Fruit fly (Drosophila melanogaster): Measurements from ENCODE around the gene Snap24.

The Snap24 gene

dm6 chr3R:9770127-9770526, 7.2 kb upstream of the Snap24 start:
- TF ChIP-seq noc (tag; optimal IDR thresholded peaks at IDR 0.05) = no peak

- no peak for TF ChIP-seq noc (tag; optimal IDR thresholded peaks at IDR 0.05)
Measured at dm6 chr3R:9768884-9769283, 5.9 kb upstream of the Snap24 start, which contains the start of gene MED6. TSS of gene MED6 (minus strand) at chr3R:9768984.

DNA sequence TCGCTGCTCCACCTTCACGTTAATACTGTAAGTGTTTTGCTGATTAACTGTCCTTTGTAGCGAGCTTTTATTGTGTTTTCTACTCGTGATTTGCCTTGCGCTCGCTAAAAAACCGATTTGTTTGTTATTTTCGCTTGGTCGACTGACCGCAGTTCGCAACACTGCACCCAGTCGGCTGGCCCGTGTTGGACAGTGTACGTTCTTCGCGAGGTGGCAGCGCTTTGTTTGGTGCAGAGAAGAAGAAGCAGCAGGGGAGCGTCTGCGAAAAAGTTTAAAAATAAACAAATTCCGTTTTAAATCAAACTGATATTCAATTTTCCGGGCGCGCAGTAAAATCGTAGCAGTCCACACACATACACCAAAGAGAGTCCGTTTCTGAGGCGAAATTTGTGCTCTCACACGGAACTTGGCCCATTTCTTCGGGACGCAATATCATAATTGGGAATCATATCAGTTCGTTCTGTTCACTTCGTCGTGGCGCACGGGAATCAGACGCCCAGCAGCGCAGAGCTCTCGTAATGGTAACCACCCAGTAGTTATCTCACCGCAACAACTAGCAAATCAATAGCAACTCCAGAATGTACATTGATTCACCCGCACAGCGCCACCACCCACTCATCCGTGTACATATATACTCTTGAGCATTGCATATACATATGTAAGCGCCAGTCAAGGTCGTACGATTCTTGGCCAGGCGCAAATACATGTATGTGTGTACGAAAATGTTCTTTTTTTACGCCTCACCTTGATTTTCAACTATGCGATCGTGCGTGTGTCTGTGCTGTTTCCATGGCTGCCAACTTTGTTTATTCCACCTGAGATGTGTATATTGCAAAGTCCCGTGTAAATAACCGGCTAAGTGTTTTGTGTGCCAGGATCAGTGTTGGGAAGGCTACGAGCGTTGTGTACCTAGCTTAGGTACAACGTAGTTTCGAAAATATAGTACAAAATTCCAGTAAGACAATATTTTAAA, 5.0 kb upstream of the Snap24 start, which contains the start of gene Naa80:
Gene Naa80, plus strand, starts transcription at position 215 of the 973 bp plus-strand sequence.
- TF ChIP-seq noc (tag; optimal IDR thresholded peaks at IDR 0.05) = peak; percentile 49

- TF ChIP-seq noc (tag; optimal IDR thresholded peaks at IDR 0.05) = no peak
Measured at dm6 chr3R:9759360-9760191, 3.4 kb downstream of the Snap24 start, which contains the start of gene Mpi. TSS of gene Mpi (plus strand) at chr3R:9759622.

DNA sequence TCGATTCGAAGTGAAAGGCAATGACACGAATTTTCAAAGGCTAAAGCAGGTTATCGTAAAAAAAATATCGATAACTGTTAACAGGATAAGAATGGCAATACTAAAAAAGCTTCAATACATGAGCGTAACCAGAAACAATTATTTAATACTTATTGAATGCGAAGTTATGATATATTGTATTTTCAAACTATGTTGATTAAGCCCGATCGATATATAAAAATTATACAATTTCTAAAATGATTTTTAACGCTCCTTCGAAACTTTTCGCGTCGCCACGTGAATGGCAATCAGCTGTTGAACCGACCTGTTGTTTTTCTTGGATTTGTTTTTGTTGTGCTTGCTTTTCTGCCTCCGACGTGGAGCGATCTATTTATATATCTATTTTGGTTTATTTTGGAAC, 6.8 kb downstream of the Snap24 start, which contains the start of the genes Alg12 and Rpt3R:
Gene Alg12, plus strand, starts transcription at position 305 of the 400 bp plus-strand sequence.
Gene Rpt3R, minus strand, starts transcription at position 324 of the 400 bp plus-strand sequence.
- no peak for TF ChIP-seq noc (tag; optimal IDR thresholded peaks at IDR 0.05)

DNA sequence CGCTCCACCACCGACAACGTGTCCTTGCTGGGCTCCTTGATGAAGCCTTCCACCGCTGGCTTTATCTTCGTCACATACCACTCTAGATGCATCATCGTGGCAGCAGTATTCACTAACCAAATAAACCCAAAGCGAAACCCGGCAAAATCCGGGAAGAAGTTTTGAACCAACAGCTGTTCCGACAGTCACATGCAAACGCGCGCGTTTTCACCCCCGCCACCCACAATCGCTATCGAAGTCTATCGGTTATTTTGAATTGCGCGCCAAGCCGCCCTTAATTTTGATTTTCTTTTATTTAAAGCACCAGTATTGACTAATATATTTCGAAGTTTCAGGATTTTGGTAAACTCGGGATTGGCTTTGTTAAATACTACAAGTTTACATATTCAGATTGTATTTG, 8.5 kb downstream of the Snap24 start, which contains the start of gene Tti1:
Gene Tti1, minus strand, starts transcription at position 200 of the 400 bp plus-strand sequence.
- TF ChIP-seq noc (tag; optimal IDR thresholded peaks at IDR 0.05) = no peak

- no peak for TF ChIP-seq noc (tag; optimal IDR thresholded peaks at IDR 0.05)
Measured at dm6 chr3R:9747900-9748663, 14.9 kb downstream of the Snap24 start.

- TF ChIP-seq noc (tag; optimal IDR thresholded peaks at IDR 0.05) = no peak
Measured at dm6 chr3R:9747875-9747899, 15.3 kb downstream of the Snap24 start, which contains the start of gene PpD3. TSS of gene PpD3 (plus strand) at chr3R:9747875.

dm6 chr3R:9747272-9747874, 15.6 kb downstream of the Snap24 start, which contains the start of gene CG12948:
TSS of gene CG12948 (minus strand) at chr3R:9747744.
- TF ChIP-seq noc (tag; optimal IDR thresholded peaks at IDR 0.05) = no peak

dm6 chr3R:9746267-9746666, 16.7 kb downstream of the Snap24 start, which contains the start of gene CG34409:
TSS of gene CG34409 (minus strand) at chr3R:9746367.
- no peak for TF ChIP-seq noc (tag; optimal IDR thresholded peaks at IDR 0.05)

dm6 chr3R:9745442-9745841, 17.5 kb downstream of the Snap24 start:
- no peak for TF ChIP-seq noc (tag; optimal IDR thresholded peaks at IDR 0.05)

- no peak for TF ChIP-seq noc (tag; optimal IDR thresholded peaks at IDR 0.05)
Measured at dm6 chr3R:9743995-9744394, 19.0 kb downstream of the Snap24 start.

- TF ChIP-seq noc (tag; optimal IDR thresholded peaks at IDR 0.05) = no peak
Measured at dm6 chr3R:9743217-9743616, 19.7 kb downstream of the Snap24 start, which contains the start of gene CG31415. TSS of gene CG31415 (plus strand) at chr3R:9743517.

DNA sequence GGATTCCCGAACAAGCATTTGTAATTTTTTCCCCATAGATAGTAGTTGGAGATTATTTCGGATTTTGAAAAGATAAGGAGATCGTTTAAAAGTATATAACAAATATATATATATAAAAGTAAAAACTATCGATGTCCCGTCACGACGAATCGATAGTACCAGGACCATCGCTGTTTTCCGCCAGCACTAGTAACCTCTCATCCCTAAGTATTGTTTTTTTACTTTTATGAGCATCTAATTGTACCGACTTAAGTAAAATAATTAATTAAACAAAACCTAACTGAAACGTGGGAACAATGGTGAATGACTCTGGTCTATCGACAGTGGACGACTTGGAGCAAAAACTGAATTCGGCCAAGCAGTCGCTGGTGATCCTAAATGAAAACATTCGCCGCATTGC, 22.2 kb downstream of the Snap24 start, which contains the start of gene Pnn:
Gene Pnn, plus strand, starts transcription at position 187 of the 400 bp plus-strand sequence.
- TF ChIP-seq noc (tag; optimal IDR thresholded peaks at IDR 0.05) = no peak

DNA sequence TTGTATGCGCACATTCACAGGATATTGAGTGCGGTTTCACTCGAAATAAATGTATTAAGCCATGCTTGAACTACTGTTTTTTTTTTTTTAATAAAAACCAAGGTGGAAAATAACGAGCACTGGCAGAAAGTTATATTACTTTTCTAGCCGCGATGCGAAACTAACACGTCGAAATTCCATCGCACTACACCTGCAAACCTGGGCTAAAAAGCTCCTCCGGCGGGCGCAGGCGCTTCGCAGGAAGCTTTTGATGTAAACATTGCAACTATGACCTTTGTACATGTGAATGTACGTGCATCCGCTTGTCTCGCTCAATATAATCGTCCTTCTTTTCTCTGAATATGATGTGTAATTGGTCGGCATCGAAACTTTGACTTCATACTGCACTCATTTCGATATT, 23.2 kb downstream of the Snap24 start, which contains the start of gene side-VII:
Gene side-VII, minus strand, starts transcription at position 187 of the 400 bp plus-strand sequence.
- TF ChIP-seq noc (tag; optimal IDR thresholded peaks at IDR 0.05) = no peak
